Worm (Caenorhabditis elegans) whole organism, L1 larva: Measurements from ENCODE around the gene mpz-6.

Experiments
- Y116A8C.19 ChIP-seq: sonication (generic microtip); optimal IDR thresholded peaks from 2 replicates; lab custom pipeline; 2016; ENCODE audit warnings: missing compliant biosample characterization, missing genetic modification characterization, borderline replicate concordance
- alr-1 ChIP-seq: fragments of 200-800 bp; sonication (Bioruptor generic); optimal IDR thresholded peaks from 2 replicates; lab custom pipeline; 2018; ENCODE audit warnings: borderline replicate concordance, mild to moderate bottlenecking, missing genetic modification characterization, missing compliant biosample characterization
- efl-1 ChIP-seq, 4 experiments: fragments of 150-350 bp; optimal IDR thresholded peaks in 3 of 4; peaks in 1 of 4; 1 replicate in 1 of 4; 2 replicates in 3 of 4; lab custom pipeline; 2014; ENCODE audit warnings: missing biosample characterization in 2 of 4, missing genetic modification characterization in 2 of 4, missing genetic modification reagents in 2 of 4
- efl-3 ChIP-seq: fragments of 200-800 bp; sonication (Bioruptor generic); optimal IDR thresholded peaks from 2 replicates; lab custom pipeline; 2018; ENCODE audit warnings: mild to moderate bottlenecking, missing genetic modification characterization, missing compliant biosample characterization
- egl-13 ChIP-seq: sonication (generic microtip); optimal IDR thresholded peaks from 2 replicates; lab custom pipeline; 2016; ENCODE audit warnings: missing genotype, missing genetic modification reagents, missing genetic modification characterization, missing compliant biosample characterization
- egl-27 ChIP-seq, 2 experiments: fragments of 150-350 bp in 1 of 2; sonication (generic microtip); optimal IDR thresholded peaks; 3 replicates each; lab custom pipeline; 2017 to 2018; ENCODE audit warnings: missing biosample characterization in 2 of 2, missing genetic modification characterization in 2 of 2, missing genetic modification reagents in 2 of 2
- elt-2 ChIP-seq: sonication (generic microtip); optimal IDR thresholded peaks from 2 replicates; lab custom pipeline; 2016; ENCODE audit warnings: missing genetic modification characterization, mild to moderate bottlenecking, inconsistent platforms, missing compliant biosample characterization, missing genetic modification reagents
- fkh-4 ChIP-seq: sonication (generic microtip); optimal IDR thresholded peaks from 2 replicates; lab custom pipeline; 2016; ENCODE audit warnings: missing compliant biosample characterization, missing genetic modification characterization, borderline replicate concordance
- isw-1 ChIP-seq: fragments of 200-800 bp; sonication (Bioruptor generic); IDR thresholded peaks from 2 replicates; pipeline ENCODE4 v1.3.6; 2022; ENCODE audit warnings: missing genetic modification characterization, missing compliant biosample characterization
- lin-14 ChIP-seq: fragments of 200-800 bp; sonication (Bioruptor generic); optimal IDR thresholded peaks from 2 replicates; lab custom pipeline; 2018; ENCODE audit warnings: mild to moderate bottlenecking, missing genetic modification characterization, moderate library complexity, missing compliant biosample characterization
- lin-15B ChIP-seq: fragments of 150-350 bp; sonication (generic microtip); optimal IDR thresholded peaks from 3 replicates; lab custom pipeline; 2014; ENCODE audit warnings: missing biosample characterization, missing genetic modification characterization
- lir-3 ChIP-seq: sonication (generic microtip); optimal IDR thresholded peaks from 2 replicates; lab custom pipeline; 2016; ENCODE audit warnings: mild to moderate bottlenecking, missing genetic modification characterization, moderate library complexity, missing compliant biosample characterization; ENCODE audit not compliant: poor library complexity
- lsy-2 ChIP-seq, 2 experiments: fragments of 150-350 bp; optimal IDR thresholded peaks; 2 replicates each; lab custom pipeline; 2014; ENCODE audit warnings: missing biosample characterization in 2 of 2, missing genetic modification characterization in 2 of 2
- mab-9 ChIP-seq: fragments of 200-800 bp; sonication (Bioruptor generic); IDR thresholded peaks from 2 replicates; pipeline ENCODE4 v1.3.6; 2022; ENCODE audit warnings: missing genetic modification reagents, missing genetic modification characterization, missing compliant biosample characterization
- mdl-1 ChIP-seq, 2 experiments: fragments of 150-350 bp; optimal IDR thresholded peaks; 2 replicates each; lab custom pipeline; 2014 to 2017; ENCODE audit warnings: missing biosample characterization in 2 of 2, missing genetic modification characterization in 2 of 2, inconsistent platforms in 1 of 2
- nhr-19 ChIP-seq: fragments of 200-800 bp; sonication (Bioruptor generic); conservative IDR thresholded peaks from 2 replicates; pipeline ENCODE4 v1.3.6; 2022; ENCODE audit warnings: missing genetic modification characterization, missing compliant biosample characterization
- nhr-237 ChIP-seq: fragments of 150-350 bp; optimal IDR thresholded peaks from 2 replicates; lab custom pipeline; 2014; ENCODE audit warnings: missing biosample characterization, missing genetic modification characterization
- nhr-47 ChIP-seq: sonication (generic microtip); optimal IDR thresholded peaks from 2 replicates; lab custom pipeline; 2016; ENCODE audit warnings: mild to moderate bottlenecking, missing genetic modification characterization, moderate library complexity, missing compliant biosample characterization
- nhr-71 ChIP-seq: sonication (generic microtip); optimal IDR thresholded peaks from 2 replicates; lab custom pipeline; 2016; ENCODE audit warnings: mild to moderate bottlenecking, missing genetic modification characterization, moderate library complexity, missing compliant biosample characterization
- nhr-85 ChIP-seq: sonication (generic microtip); peaks from one replicate; lab custom pipeline; 2016; ENCODE audit warnings: missing genetic modification characterization, inconsistent platforms, missing compliant biosample characterization
- nhr-90 ChIP-seq: sonication (generic microtip); optimal IDR thresholded peaks from 2 replicates; lab custom pipeline; 2016; ENCODE audit warnings: mild to moderate bottlenecking, missing genetic modification characterization, missing compliant biosample characterization; ENCODE audit not compliant: poor library complexity
- pax-3 ChIP-seq: fragments of 200-800 bp; sonication (Bioruptor generic); optimal IDR thresholded peaks from 2 replicates; lab custom pipeline; 2018; ENCODE audit warnings: mild to moderate bottlenecking, missing genetic modification characterization, moderate library complexity, missing compliant biosample characterization
- pqm-1 ChIP-seq: sonication (generic microtip); optimal IDR thresholded peaks from 3 replicates; lab custom pipeline; 2017; ENCODE audit warnings: missing biosample characterization, missing genetic modification characterization
- skn-1 ChIP-seq: fragments of 150-350 bp; optimal IDR thresholded peaks from 2 replicates; lab custom pipeline; 2014; ENCODE audit warnings: missing biosample characterization, missing genetic modification characterization
- sup-37 ChIP-seq: fragments of 200-800 bp; sonication (Bioruptor generic); optimal IDR thresholded peaks from 2 replicates; lab custom pipeline; 2018; ENCODE audit warnings: mild to moderate bottlenecking, missing genetic modification characterization, missing compliant biosample characterization
- tbx-2 ChIP-seq: sonication (generic microtip); optimal IDR thresholded peaks from 2 replicates; lab custom pipeline; 2016; ENCODE audit warnings: missing genetic modification characterization, missing compliant biosample characterization
- unc-62 ChIP-seq: fragments of 150-350 bp; optimal IDR thresholded peaks from 2 replicates; lab custom pipeline; 2014; ENCODE audit warnings: missing biosample characterization, missing genetic modification reagents, missing genetic modification characterization
- unc-86 ChIP-seq: sonication (generic microtip); optimal IDR thresholded peaks from 2 replicates; lab custom pipeline; 2016; ENCODE audit warnings: missing genetic modification characterization, missing compliant biosample characterization
- xbp-1 ChIP-seq: sonication (generic microtip); optimal IDR thresholded peaks from 2 replicates; lab custom pipeline; 2016; ENCODE audit warnings: missing genetic modification characterization, missing compliant biosample characterization
- zip-4 ChIP-seq: fragments of 200-800 bp; sonication (Bioruptor generic); optimal IDR thresholded peaks from 2 replicates; lab custom pipeline; 2018; ENCODE audit warnings: mild to moderate bottlenecking, missing genetic modification characterization, moderate library complexity, missing compliant biosample characterization

Gene mpz-6

DNA sequence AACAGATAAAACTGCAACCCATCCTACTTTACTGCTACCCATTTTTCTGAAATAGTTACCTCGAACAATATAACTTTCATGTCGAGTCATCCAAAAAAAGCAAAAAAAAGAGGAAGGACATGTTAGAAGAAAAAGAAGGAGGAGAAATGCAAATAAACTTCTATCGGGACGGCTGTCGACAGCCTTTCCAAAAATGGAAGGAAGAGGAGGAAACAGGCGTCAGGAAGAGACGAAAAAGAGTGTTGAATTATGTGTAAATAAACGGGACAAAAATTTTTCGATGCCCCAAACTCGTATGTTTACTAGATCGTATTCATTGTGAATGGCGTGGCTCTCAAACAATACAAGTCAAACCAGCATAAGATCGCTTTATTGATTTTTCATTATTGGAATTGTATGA lies 20.7 kb upstream of the mpz-6 start, which contains the start of gene M176.5:
Gene M176.5 (minus strand): TSS at position 101 of the 400 bp plus-strand sequence.
- no peak for TF ChIP-seq nhr-85 (tag; lab: Kevin White, UChicago)
- peak; percentile 42 for TF ChIP-seq lin-14 (GFP tag; lab: Kevin White, UChicago)

DNA sequence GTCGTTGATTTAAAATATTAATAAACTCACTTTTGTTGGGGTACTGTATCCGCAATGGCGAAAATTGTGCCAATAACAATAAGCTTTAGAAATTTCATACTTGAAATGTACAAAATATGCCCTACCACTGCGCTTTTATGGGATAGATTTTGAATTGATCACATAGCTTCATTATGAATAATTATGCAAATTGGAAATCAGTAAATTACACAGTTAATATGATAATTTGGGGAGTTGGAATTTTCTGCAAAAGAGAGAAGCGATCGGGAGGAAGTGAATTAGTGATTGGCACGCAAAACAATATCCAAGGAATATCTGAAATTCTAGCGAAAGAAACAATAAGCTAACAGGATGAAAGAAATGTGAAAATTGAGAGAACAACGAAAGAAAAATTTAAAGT lies 19.2 kb upstream of the mpz-6 start, which contains the start of gene M176.10:
Gene M176.10 (minus strand): TSS at position 101 of the 400 bp plus-strand sequence.
- no peak for TF ChIP-seq lsy-2 (tag; optimal IDR thresholded peaks at IDR 0.05; lab: Kevin White, UChicago)
- no peak for TF ChIP-seq alr-1 (tag; lab: Kevin White, UChicago)
- no peak for TF ChIP-seq pax-3 (tag; lab: Kevin White, UChicago)
- no peak for TF ChIP-seq elt-2 (tag; lab: Kevin White, UChicago)
- no peak for TF ChIP-seq lir-3
- no peak for TF ChIP-seq mdl-1 (tag; optimal IDR thresholded peaks at IDR 0.05; lab: Kevin White, UChicago)
- no peak for TF ChIP-seq zip-4 (GFP tag; lab: Kevin White, UChicago)
- TF ChIP-seq nhr-237, result no peak
- no peak for TF ChIP-seq sup-37
- TF ChIP-seq lin-15B, result no peak
- no peak for TF ChIP-seq skn-1
- no peak for TF ChIP-seq egl-27 (tag; optimal IDR thresholded peaks at IDR 0.05; lab: Kevin White, UChicago)
- TF ChIP-seq nhr-19 (GFP tag; lab: Robert Waterston, UW), result no peak
- TF ChIP-seq pqm-1, result no peak
- TF ChIP-seq xbp-1 (tag; lab: Kevin White, UChicago), result no peak
- no peak for TF ChIP-seq efl-3 (GFP tag; lab: Kevin White, UChicago)

DNA sequence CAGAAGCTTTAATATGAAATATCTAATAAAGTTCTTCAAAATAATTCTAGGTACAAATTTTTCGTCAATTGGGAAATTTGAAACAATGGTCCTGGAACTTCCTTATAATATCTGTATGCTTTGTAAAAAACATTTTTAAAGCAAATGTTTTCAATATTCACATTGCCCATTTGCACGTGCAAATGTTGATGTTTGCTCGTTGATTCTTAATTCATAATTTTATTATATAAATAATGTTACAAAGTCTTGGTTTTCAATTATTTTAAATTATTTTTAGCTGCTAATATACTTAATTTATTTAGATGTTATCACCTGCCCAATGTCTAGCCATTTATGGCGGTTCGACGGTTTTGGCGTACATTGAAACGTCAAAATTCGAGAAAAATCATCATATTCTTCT lies 15.0 kb upstream of the mpz-6 start, which contains the start of gene M176.11:
Gene M176.11 (plus strand): TSS at position 301 of the 400 bp plus-strand sequence.
- TF ChIP-seq fkh-4 (no peak), tbx-2 (tag; lab: Kevin White, UChicago) (no peak), nhr-90 (no peak), efl-3 (GFP tag; lab: Kevin White, UChicago) (no peak), nhr-71 (tag; lab: Kevin White, UChicago) (no peak), nhr-47 (no peak), mab-9 (GFP tag; lab: Robert Waterston, UW) (no peak), unc-86 (no peak), unc-62 (no peak), egl-13 (no peak)

- TF ChIP-seq elt-2 (tag; lab: Kevin White, UChicago) (peak; percentile 18), mab-9 (GFP tag; lab: Robert Waterston, UW) (no peak)
Observed at ce11 chrII:9418843-9419532, 12.1 kb upstream of the mpz-6 start.

DNA sequence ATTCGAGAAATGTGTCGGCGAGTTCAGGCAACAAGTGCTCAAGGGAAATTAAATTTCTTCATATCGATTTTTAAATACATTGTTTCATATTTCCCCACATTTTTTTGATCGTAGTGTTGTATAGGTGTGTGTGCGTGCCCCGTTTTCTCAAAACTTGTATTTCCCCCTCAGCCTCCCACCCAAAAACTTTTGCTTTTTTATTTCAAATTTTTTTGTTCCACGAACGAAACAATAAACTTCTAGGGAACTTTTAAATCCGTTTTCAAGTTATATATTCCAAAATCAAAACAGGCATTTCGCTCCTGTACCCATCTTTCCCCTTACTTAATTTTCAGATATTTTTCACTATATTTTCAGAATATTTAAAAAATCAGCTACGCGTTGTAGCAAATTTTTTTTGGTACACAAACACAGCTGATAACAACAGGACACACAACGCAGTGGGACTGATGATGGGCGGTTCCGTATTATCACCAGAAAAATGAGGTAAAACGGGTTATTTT lies 11.2 kb upstream of the mpz-6 start, which contains the start of the genes M176.4 and M176.16:
Gene M176.4 (plus strand): TSS at position 301 of the 503 bp plus-strand sequence.
Gene M176.16 (plus strand): TSS at position 453 of the 503 bp plus-strand sequence.
- no peak for TF ChIP-seq Y116A8C.19 (tag; lab: Kevin White, UChicago)
- no peak for TF ChIP-seq isw-1 (GFP tag; lab: Robert Waterston, UW)
- peak; percentile 3 for TF ChIP-seq nhr-85 (tag; lab: Kevin White, UChicago)
- TF ChIP-seq efl-1 (optimal IDR thresholded peaks at IDR 0.05; lab: Kevin White, UChicago), result no peak
- peak in 1 of 2 experiments; percentile 52 for TF ChIP-seq efl-1 (GFP tag; optimal IDR thresholded peaks at IDR 0.05 in 1 of 2; lab: Kevin White, UChicago)
